Fruit fly (Drosophila melanogaster) whole organism, embryonic: ENCODE measurements around the gene Hr78.

Source experiments
- Abd-B ChIP-seq: fragments of 200-800 bp; sonication (Bioruptor generic); optimal IDR thresholded peaks from 2 replicates; lab custom pipeline; 2018; ENCODE audit warnings: missing biosample characterization, mild to moderate bottlenecking, missing genetic modification characterization, moderate library complexity
- Aef1 ChIP-seq: fragments of 200-800 bp; sonication (Bioruptor generic); IDR thresholded peaks from 3 replicates; pipeline ENCODE4 v1.3.6; 2022; ENCODE audit warnings: missing biosample characterization, missing genetic modification characterization
- B-H1 ChIP-seq: fragments of 200-800 bp; sonication (Bioruptor generic); IDR thresholded peaks from 3 replicates; pipeline ENCODE4 v1.3.6; 2022; ENCODE audit warnings: missing biosample characterization, missing genetic modification characterization
- CG10209 ChIP-seq: fragments of 200-800 bp; sonication (Bioruptor generic); optimal IDR thresholded peaks from 3 replicates; lab custom pipeline; 2017; ENCODE audit warnings: missing biosample characterization, mild to moderate bottlenecking, missing genetic modification characterization, missing genetic modification reagents
- CG11696 ChIP-seq: fragments of 200-800 bp; sonication (Bioruptor generic); IDR thresholded peaks from 2 replicates; pipeline ENCODE4 v1.3.6; 2022; ENCODE audit warnings: missing biosample characterization, missing genetic modification characterization
- CG1233 ChIP-seq: fragments of 200-800 bp; sonication (Bioruptor generic); optimal IDR thresholded peaks from 4 replicates; lab custom pipeline; 2018; ENCODE audit warnings: missing biosample characterization, mild to moderate bottlenecking, missing genetic modification characterization
- CG12769 ChIP-seq: fragments of 200-800 bp; sonication (Bioruptor generic); optimal IDR thresholded peaks from 2 replicates; lab custom pipeline; 2019; ENCODE audit warnings: missing biosample characterization, mild to moderate bottlenecking, missing genetic modification characterization, moderate library complexity
- CG15514 ChIP-seq: fragments of 200-800 bp; sonication (Bioruptor generic); optimal IDR thresholded peaks from 3 replicates; lab custom pipeline; 2017; ENCODE audit warnings: missing biosample characterization, missing genetic modification characterization, mild to moderate bottlenecking, moderate library complexity, missing genetic modification reagents
- CG15696 ChIP-seq: fragments of 200-800 bp; sonication (Bioruptor generic); optimal IDR thresholded peaks from 2 replicates; lab custom pipeline; 2019; ENCODE audit warnings: missing biosample characterization, mild to moderate bottlenecking, missing genetic modification characterization, moderate library complexity
- CG16779 ChIP-seq: fragments of 200-800 bp; sonication (Bioruptor generic); IDR thresholded peaks from 2 replicates; pipeline ENCODE4 v1.3.6; 2022; ENCODE audit warnings: missing biosample characterization, missing genetic modification characterization
- CG17328 ChIP-seq: fragments of 200-800 bp; sonication (Bioruptor generic); IDR thresholded peaks from 2 replicates; pipeline ENCODE4 v1.3.6; 2022; ENCODE audit warnings: missing biosample characterization, missing genetic modification characterization
- CG2129 ChIP-seq: fragments of 200-800 bp; sonication (Bioruptor generic); IDR thresholded peaks from 2 replicates; pipeline ENCODE4 v1.3.6; 2022; ENCODE audit warnings: missing biosample characterization, missing genetic modification characterization; ENCODE audit not compliant: partially characterized antibody
- CG2202 ChIP-seq: fragments of 200-800 bp; sonication (Bioruptor generic); optimal IDR thresholded peaks from 2 replicates; lab custom pipeline; 2018; ENCODE audit warnings: missing biosample characterization, mild to moderate bottlenecking, missing genetic modification characterization
- CG2712 ChIP-seq: fragments of 200-800 bp; optimal IDR thresholded peaks from 3 replicates; lab custom pipeline; 2019; ENCODE audit warnings: missing biosample characterization, mild to moderate bottlenecking, missing genetic modification characterization, moderate library complexity
- CG2889 ChIP-seq: fragments of 200-800 bp; sonication (Bioruptor generic); IDR thresholded peaks from 3 replicates; pipeline ENCODE4 v1.3.6; 2022; ENCODE audit warnings: missing biosample characterization, missing genetic modification characterization
- CG3726 ChIP-seq: fragments of 200-800 bp; sonication (Bioruptor generic); IDR thresholded peaks from 3 replicates; pipeline ENCODE4, ENCODE4 v1.3.6; 2022; ENCODE audit warnings: missing biosample characterization, missing genetic modification characterization
- CG3995 ChIP-seq: fragments of 200-800 bp; sonication (Bioruptor generic); optimal IDR thresholded peaks from 3 replicates; lab custom pipeline; 2016; ENCODE audit warnings: missing biosample characterization, missing genetic modification characterization
- CG4404 ChIP-seq: fragments of 200-800 bp; sonication (Bioruptor generic); IDR thresholded peaks from 2 replicates; pipeline ENCODE4 v1.3.6; 2022; ENCODE audit warnings: missing biosample characterization, missing genetic modification characterization
- CG6654 ChIP-seq: fragments of 200-800 bp; sonication (Bioruptor generic); optimal IDR thresholded peaks from 2 replicates; lab custom pipeline; 2017; ENCODE audit warnings: missing biosample characterization, mild to moderate bottlenecking, missing genetic modification characterization
- CG6683 ChIP-seq: fragments of 200-800 bp; sonication (Bioruptor generic); optimal IDR thresholded peaks from 2 replicates; lab custom pipeline; 2017; ENCODE audit warnings: missing biosample characterization, mild to moderate bottlenecking, missing genetic modification characterization, missing genetic modification reagents
- CG6765 ChIP-seq: fragments of 200-800 bp; sonication (Bioruptor generic); optimal IDR thresholded peaks from 3 replicates; lab custom pipeline; 2017; ENCODE audit warnings: missing biosample characterization, mild to moderate bottlenecking, missing genetic modification characterization
- CG7928 ChIP-seq: fragments of 200-800 bp; sonication (Bioruptor generic); optimal IDR thresholded peaks from 2 replicates; lab custom pipeline; 2017; ENCODE audit warnings: missing biosample characterization, mild to moderate bottlenecking, missing genetic modification characterization
- CG8089 ChIP-seq: fragments of 200-800 bp; sonication (Bioruptor generic); optimal IDR thresholded peaks from 3 replicates; lab custom pipeline; 2016; ENCODE audit warnings: missing biosample characterization, missing genetic modification characterization
- CG8924 ChIP-seq: fragments of 200-800 bp; optimal IDR thresholded peaks from 3 replicates; lab custom pipeline; 2019; ENCODE audit warnings: missing biosample characterization, mild to moderate bottlenecking, missing genetic modification characterization, moderate library complexity
- Doc3 ChIP-seq: fragments of 200-800 bp; sonication (Bioruptor generic); IDR thresholded peaks from 3 replicates; pipeline ENCODE4 v1.3.6; 2022; ENCODE audit warnings: missing biosample characterization, missing genetic modification characterization; ENCODE audit not compliant: partially characterized antibody
- Hey ChIP-seq: fragments of 200-800 bp; sonication (Bioruptor generic); optimal IDR thresholded peaks from 3 replicates; lab custom pipeline; 2018; ENCODE audit warnings: missing biosample characterization, mild to moderate bottlenecking, missing genetic modification characterization
- Hr3 ChIP-seq: fragments of 200-800 bp; sonication (Bioruptor generic); optimal IDR thresholded peaks from 3 replicates; lab custom pipeline; 2016; ENCODE audit warnings: missing biosample characterization, missing genetic modification characterization
- NFAT ChIP-seq: fragments of 200-800 bp; sonication (Bioruptor generic); IDR thresholded peaks from 2 replicates; pipeline ENCODE4 v1.3.6; 2022; ENCODE audit warnings: missing biosample characterization, missing genetic modification characterization
- Ravus ChIP-seq: fragments of 200-800 bp; sonication (Bioruptor generic); IDR thresholded peaks from 2 replicates; pipeline ENCODE4 v1.3.6; 2022; ENCODE audit warnings: missing biosample characterization, missing genetic modification characterization
- Scr ChIP-seq: fragments of 200-800 bp; sonication (Bioruptor generic); IDR thresholded peaks from 2 replicates; pipeline ENCODE4 v1.3.6; 2022; ENCODE audit warnings: missing biosample characterization, missing genetic modification characterization; ENCODE audit not compliant: partially characterized antibody
- Taf1 ChIP-seq: fragments of 200-800 bp; sonication (Bioruptor generic); IDR thresholded peaks from 2 replicates; pipeline ENCODE4 v1.3.6; 2022; ENCODE audit warnings: missing biosample characterization, missing genetic modification characterization
- Tbp ChIP-seq: fragments of >200 bp; optimal IDR thresholded peaks from 2 replicates; lab custom pipeline; 2018; ENCODE audit warnings: missing biosample characterization, missing genetic modification characterization
- amos ChIP-seq: fragments of 200-800 bp; sonication (Bioruptor generic); IDR thresholded peaks from 2 replicates; pipeline ENCODE4 v1.3.6; 2022; ENCODE audit warnings: missing biosample characterization, missing genetic modification characterization; ENCODE audit not compliant: partially characterized antibody
- aop ChIP-seq: fragments of 200-800 bp; sonication (Bioruptor generic); IDR thresholded peaks from 2 replicates; pipeline ENCODE4 v1.3.6; 2022; ENCODE audit warnings: missing biosample characterization, missing genetic modification characterization
- cas ChIP-seq: fragments of 200-800 bp; sonication (Bioruptor generic); IDR thresholded peaks from 2 replicates; pipeline ENCODE4 v1.3.6; 2022; ENCODE audit warnings: missing biosample characterization, missing genetic modification characterization
- chinmo ChIP-seq: fragments of 200-800 bp; sonication (Bioruptor generic); IDR thresholded peaks from 4 replicates; pipeline ENCODE4 v1.3.6; 2022; ENCODE audit warnings: missing biosample characterization, missing genetic modification characterization; ENCODE audit not compliant: partially characterized antibody
- crp ChIP-seq, 2 experiments: fragments of 200-800 bp; sonication (Bioruptor generic); optimal IDR thresholded peaks; 2 replicates in 1 of 2; 3 replicates in 1 of 2; lab custom pipeline; 2017; ENCODE audit warnings: missing biosample characterization in 2 of 2, missing genetic modification characterization in 2 of 2, mild to moderate bottlenecking in 1 of 2, moderate library complexity in 1 of 2
- en ChIP-seq: fragments of 200-800 bp; sonication (Bioruptor generic); optimal IDR thresholded peaks from 2 replicates; lab custom pipeline; 2016; ENCODE audit warnings: missing biosample characterization, missing genetic modification characterization
- h ChIP-seq: fragments of >200 bp; optimal IDR thresholded peaks from 2 replicates; lab custom pipeline; 2017
- ham ChIP-seq: fragments of 200-800 bp; sonication (Bioruptor generic); IDR thresholded peaks from 2 replicates; pipeline ENCODE4 v1.3.6; 2022; ENCODE audit warnings: missing biosample characterization, missing genetic modification characterization
- jumu ChIP-seq: fragments of 200-800 bp; sonication (Bioruptor generic); optimal IDR thresholded peaks from 3 replicates; lab custom pipeline; 2016; ENCODE audit warnings: missing biosample characterization, missing genetic modification characterization
- kay ChIP-seq: fragments of 200-800 bp; sonication (Bioruptor generic); optimal IDR thresholded peaks from 2 replicates; lab custom pipeline; 2016; ENCODE audit warnings: missing biosample characterization, missing genetic modification characterization
- oc ChIP-seq: fragments of 200-800 bp; sonication (Bioruptor generic); optimal IDR thresholded peaks from 2 replicates; lab custom pipeline; 2018; ENCODE audit warnings: missing biosample characterization, mild to moderate bottlenecking, missing genetic modification characterization, moderate library complexity
- pnt ChIP-seq: fragments of 200-800 bp; sonication (Bioruptor generic); optimal IDR thresholded peaks from 3 replicates; lab custom pipeline; 2016; ENCODE audit warnings: missing biosample characterization, missing genetic modification characterization
- sd ChIP-seq: fragments of 200-800 bp; sonication (Bioruptor generic); optimal IDR thresholded peaks from 3 replicates; lab custom pipeline; 2018; ENCODE audit warnings: missing biosample characterization, mild to moderate bottlenecking, missing genetic modification characterization, moderate library complexity
- tap ChIP-seq: fragments of 200-800 bp; optimal IDR thresholded peaks from 3 replicates; lab custom pipeline; 2019; ENCODE audit warnings: missing biosample characterization, mild to moderate bottlenecking, missing genetic modification characterization, moderate library complexity
- tx ChIP-seq: fragments of 200-800 bp; sonication (Bioruptor generic); optimal IDR thresholded peaks from 2 replicates; lab custom pipeline; 2016; ENCODE audit warnings: missing biosample characterization, missing genetic modification characterization
- unc-4 ChIP-seq: fragments of 200-800 bp; sonication (Bioruptor generic); IDR thresholded peaks from 2 replicates; pipeline ENCODE4 v1.3.6; 2022; ENCODE audit warnings: missing biosample characterization, missing genetic modification characterization; ENCODE audit not compliant: partially characterized antibody
- wdn ChIP-seq: fragments of 200-800 bp; sonication (Bioruptor generic); IDR thresholded peaks from 2 replicates; pipeline ENCODE4 v1.3.6; 2022; ENCODE audit warnings: missing biosample characterization, missing genetic modification characterization
- z ChIP-seq: fragments of 200-800 bp; sonication (Bioruptor generic); IDR thresholded peaks from 3 replicates; pipeline ENCODE4 v1.3.6; 2022; ENCODE audit warnings: missing biosample characterization, missing genetic modification characterization
- zen ChIP-seq: fragments of 200-800 bp; sonication (Bioruptor generic); optimal IDR thresholded peaks from 3 replicates; lab custom pipeline; 2018; ENCODE audit warnings: missing biosample characterization, mild to moderate bottlenecking, missing genetic modification characterization, moderate library complexity

The Hr78 gene

DNA sequence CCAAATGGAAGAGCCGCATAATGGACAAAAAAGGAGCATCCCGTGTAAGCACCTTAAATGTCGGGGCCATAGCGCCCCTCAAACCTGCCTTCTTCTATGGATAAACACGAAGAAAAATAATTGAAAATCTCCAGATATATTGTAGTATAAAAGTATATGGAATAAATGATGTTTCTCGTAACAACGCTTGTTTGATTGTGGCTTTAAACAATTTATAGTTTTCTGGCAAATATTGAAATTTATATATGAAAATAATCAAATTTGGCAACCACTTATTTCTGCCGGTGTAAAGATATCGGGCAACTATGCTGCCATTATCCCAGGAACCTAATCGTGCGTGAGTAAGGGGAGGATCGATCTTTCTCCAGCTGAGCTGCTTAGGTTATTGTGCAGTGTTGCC lies 42.1 kb downstream of the Hr78 start (continued):
- TF ChIP-seq aop (GFP tag; lab: Robert Waterston, UW) (no peak), wdn (GFP tag; lab: Robert Waterston, UW) (no peak), CG2712 (peak; percentile 38), en (GFP tag; lab: Kevin White, UChicago) (no peak), CG10209 (GFP tag; lab: Kevin White, UChicago) (no peak), CG2202 (no peak), Tbp (GFP tag; lab: Kevin White, UChicago) (no peak), cas (GFP tag; lab: Robert Waterston, UW) (no peak), CG17328 (no peak), CG2129 (GFP tag; lab: Robert Waterston, UW) (no peak), tap (tag; lab: Kevin White, UChicago) (no peak), tx (no peak)

DNA sequence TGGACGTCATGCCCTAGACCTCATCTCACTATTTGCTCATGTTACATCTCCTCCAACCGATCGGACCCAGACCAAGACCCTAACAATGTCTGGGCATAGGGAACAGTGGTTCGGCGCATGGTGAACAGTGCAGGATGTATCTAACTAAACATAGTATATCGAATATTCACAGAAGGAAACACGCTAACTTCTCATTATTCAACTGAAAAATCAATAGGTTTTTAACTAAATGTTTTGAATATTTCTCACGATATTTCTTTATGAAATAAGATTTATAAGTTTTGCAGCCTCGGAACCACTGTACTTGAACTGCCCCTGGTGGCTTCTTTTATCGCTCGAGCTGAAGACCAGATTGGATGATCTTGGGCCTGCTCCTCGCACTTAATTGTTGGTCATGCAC lies 43.7 kb downstream of the Hr78 start:
- TF ChIP-seq Doc3 (no peak), unc-4 (GFP tag; lab: Robert Waterston, UW) (no peak), z (GFP tag; lab: Robert Waterston, UW) (no peak), CG11696 (no peak), CG6765 (GFP tag; lab: Kevin White, UChicago) (no peak), h (lab: Kevin White, UChicago) (no peak), CG15514 (no peak), CG8924 (tag; lab: Kevin White, UChicago) (peak; percentile 69), CG15696 (tag; lab: Kevin White, UChicago) (peak; percentile 84), Hr3 (GFP tag; lab: Kevin White, UChicago) (peak; percentile 29), Aef1 (peak; percentile 33; the same call in 1 of the 3 replicates), Hey (tag; lab: Kevin White, UChicago) (no peak), Abd-B (GFP tag; lab: Kevin White, UChicago) (peak; percentile 28), CG1233 (GFP tag; lab: Kevin White, UChicago) (peak; percentile 31), CG8089 (GFP tag; lab: Kevin White, UChicago) (peak; percentile 45), pnt (GFP tag; lab: Kevin White, UChicago) (peak; percentile 65), CG4404 (GFP tag; lab: Robert Waterston, UW) (peak; percentile 81), CG7928 (GFP tag; lab: Kevin White, UChicago) (no peak), oc (tag; lab: Kevin White, UChicago) (peak; percentile 21), zen (tag; lab: Kevin White, UChicago) (peak; percentile 76), CG2889 (GFP tag; lab: Robert Waterston, UW) (no peak), CG3726 (GFP tag; lab: Robert Waterston, UW) (0 out of 3 replicates have a peak, but pooled peaks have one; percentile 38), crp (GFP tag; optimal IDR thresholded peaks at IDR 0.05; lab: Kevin White, UChicago) (no peak), jumu (peak; percentile 71), chinmo (GFP tag; lab: Robert Waterston, UW) (no peak), CG6683 (GFP tag; lab: Kevin White, UChicago) (no peak), sd (tag; lab: Kevin White, UChicago) (no peak), amos (GFP tag; lab: Robert Waterston, UW) (no peak), Taf1 (no peak), tx (no peak), CG3995 (no peak), B-H1 (GFP tag; lab: Robert Waterston, UW) (no peak), Scr (GFP tag; lab: Robert Waterston, UW) (no peak), NFAT (GFP tag; lab: Robert Waterston, UW) (no peak), Ravus (GFP tag; lab: Robert Waterston, UW) (no peak), CG6654 (GFP tag; lab: Kevin White, UChicago) (peak; percentile 6), ham (GFP tag; lab: Robert Waterston, UW) (no peak), kay (GFP tag; lab: Kevin White, UChicago) (peak; percentile 29), CG12769 (no peak), CG16779 (no peak)
